Fruit fly (Drosophila melanogaster): ENCODE measurements around the gene CG8136.

CG8136 gene

DNA sequence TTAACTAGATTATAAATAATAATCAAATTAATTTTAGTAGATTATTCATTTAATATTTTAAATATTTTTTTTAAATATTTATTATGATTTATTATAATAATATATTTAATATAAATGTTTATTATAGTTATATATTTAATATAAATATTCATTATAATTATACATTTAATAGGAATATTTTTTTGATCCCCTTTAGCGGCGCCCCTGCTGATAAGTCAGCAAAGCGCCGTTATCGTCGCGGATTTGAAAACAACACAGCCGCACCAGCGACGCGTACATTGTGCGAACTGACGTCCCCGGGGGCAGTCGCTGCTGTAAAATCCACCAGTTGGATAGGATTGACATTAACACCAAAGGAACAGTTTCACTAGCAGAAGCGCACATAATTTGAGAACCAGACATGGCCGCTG lies 8.4 kb upstream of the CG8136 start, which contains the start of gene CG8112 (continued):
- TF ChIP-seq Eip93F (GFP tag; optimal IDR thresholded peaks at IDR 0.05) = no peak
- no peak for TF ChIP-seq Sox14 (GFP tag; optimal IDR thresholded peaks at IDR 0.05)
- TF ChIP-seq Blimp-1 (GFP tag; optimal IDR thresholded peaks at IDR 0.05) = peak; percentile 23
- peak; percentile 27 for TF ChIP-seq acj6 (GFP tag; optimal IDR thresholded peaks at IDR 0.05)
- no peak for TF ChIP-seq Lpt (GFP tag; optimal IDR thresholded peaks at IDR 0.05)
- no peak for TF ChIP-seq net (GFP tag; optimal IDR thresholded peaks at IDR 0.05)
- TF ChIP-seq Sox102F (GFP tag; optimal IDR thresholded peaks at IDR 0.05) = no peak
- TF ChIP-seq fkh (GFP tag; optimal IDR thresholded peaks at IDR 0.05) = peak; percentile 9
- TF ChIP-seq Ets21C (GFP tag; optimal IDR thresholded peaks at IDR 0.05) = no peak
- no peak for TF ChIP-seq Hr39 (GFP tag; optimal IDR thresholded peaks at IDR 0.05)
- no peak for TF ChIP-seq dac (GFP tag; optimal IDR thresholded peaks at IDR 0.05)

DNA sequence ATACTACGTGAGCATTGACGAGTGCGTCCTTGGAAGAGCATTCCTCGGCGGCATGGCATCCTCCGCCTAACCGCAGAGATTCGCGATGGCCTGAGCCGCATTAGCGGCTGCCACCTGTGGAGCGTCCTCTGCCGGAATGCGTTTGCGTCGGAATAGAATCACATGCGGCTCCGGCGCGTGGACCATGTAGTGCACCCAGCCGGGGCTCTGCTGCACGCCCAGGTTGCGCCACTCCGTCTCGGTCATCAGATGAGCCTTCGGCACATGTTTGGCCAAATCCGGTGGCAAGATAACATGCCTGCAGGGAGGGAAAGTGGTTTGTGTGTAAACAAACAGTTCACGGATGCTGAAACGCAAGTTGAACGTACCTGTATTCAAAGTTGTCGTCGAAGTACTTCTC lies 5.8 kb upstream of the CG8136 start:
- TF ChIP-seq fkh (GFP tag; optimal IDR thresholded peaks at IDR 0.05) (peak; percentile 64), Sox102F (GFP tag; optimal IDR thresholded peaks at IDR 0.05) (no peak)

DNA sequence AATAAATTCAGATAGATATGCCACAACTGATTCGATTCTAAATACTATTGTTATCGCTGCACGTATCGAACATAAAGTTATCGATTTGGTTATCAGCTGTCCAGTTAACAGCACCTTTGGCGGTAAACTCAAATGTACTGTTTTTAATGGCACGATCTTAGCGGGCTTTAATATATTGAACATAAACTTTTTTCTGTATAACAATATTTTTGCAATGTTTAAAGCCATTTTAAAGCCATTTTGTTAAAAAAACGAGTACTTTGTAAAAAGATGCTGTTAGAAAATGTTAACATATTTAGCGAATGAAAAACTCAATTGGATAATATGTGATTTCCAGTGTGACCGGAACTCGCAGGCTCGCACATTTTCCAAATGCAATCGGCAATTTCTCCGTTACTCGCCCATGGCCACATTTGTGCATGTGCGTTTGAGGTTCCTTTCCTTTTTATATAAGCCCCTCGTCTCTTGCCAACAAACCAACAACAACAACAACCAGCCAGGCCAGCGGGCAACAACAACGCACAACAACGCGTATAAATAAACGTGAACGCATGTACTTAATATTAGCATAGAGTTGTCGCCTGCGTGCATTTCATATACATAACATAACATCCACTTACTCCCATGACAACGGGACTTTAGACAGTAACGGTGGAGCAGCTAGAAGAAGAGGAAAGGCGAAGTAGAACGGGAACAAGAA lies 5.2 kb upstream of the CG8136 start, which contains the start of gene TMEM216:
TSS of gene TMEM216 (plus strand) at position 393 of the 700 bp plus-strand sequence.
- TF ChIP-seq esn (GFP tag; optimal IDR thresholded peaks at IDR 0.05) (no peak), ss (GFP tag; optimal IDR thresholded peaks at IDR 0.05) (peak in 1 of 2 experiments; percentile 61), vri (GFP tag; optimal IDR thresholded peaks at IDR 0.05) (peak; percentile 65), CG6854 (GFP tag; optimal IDR thresholded peaks at IDR 0.05) (peak; percentile 27), Lpt (GFP tag; optimal IDR thresholded peaks at IDR 0.05) (no peak), Eip75B (GFP tag; optimal IDR thresholded peaks at IDR 0.05) (peak; percentile 23), CG34406 (GFP tag; optimal IDR thresholded peaks at IDR 0.05) (no peak), Sox14 (GFP tag; optimal IDR thresholded peaks at IDR 0.05) (peak; percentile 20), net (GFP tag; optimal IDR thresholded peaks at IDR 0.05) (peak; percentile 7), CG6276 (GFP tag; optimal IDR thresholded peaks at IDR 0.05) (peak; percentile 66), fkh (GFP tag; optimal IDR thresholded peaks at IDR 0.05) (peak; percentile 9), CG6808 (GFP tag; optimal IDR thresholded peaks at IDR 0.05) (peak; percentile 37), CG7368 (GFP tag; optimal IDR thresholded peaks at IDR 0.05) (no peak), Eip78C (GFP tag) (peak; percentile 69), lz (GFP tag; optimal IDR thresholded peaks at IDR 0.05) (no peak)

DNA sequence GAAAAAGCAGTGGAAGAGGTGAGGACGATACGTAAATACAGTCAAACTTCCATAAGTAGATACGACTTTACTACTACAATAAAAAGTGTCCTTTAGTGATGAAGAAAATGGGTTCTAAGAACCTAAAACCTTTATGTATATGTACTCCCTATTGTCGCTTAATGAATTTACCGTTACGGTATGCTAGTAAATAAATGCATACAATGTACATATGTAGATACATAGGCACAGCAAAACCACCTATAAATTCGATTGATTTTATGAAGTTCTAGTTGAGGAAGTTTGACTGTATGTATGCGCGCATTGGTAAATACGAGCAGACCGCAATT lies 4.7 kb upstream of the CG8136 start:
- TF ChIP-seq CG9139 (GFP tag; optimal IDR thresholded peaks at IDR 0.05) (no peak), fkh (GFP tag; optimal IDR thresholded peaks at IDR 0.05) (no peak), CG11294 (GFP tag; IDR thresholded peaks at IDR 0.05) (no peak), CG6163 (GFP tag; IDR thresholded peaks at IDR 0.05) (0 out of 3 replicates have a peak, but pooled peaks have one; percentile 11), CG6276 (GFP tag; optimal IDR thresholded peaks at IDR 0.05) (no peak), CG6854 (GFP tag; optimal IDR thresholded peaks at IDR 0.05) (no peak), acj6 (GFP tag; optimal IDR thresholded peaks at IDR 0.05) (peak; percentile 10), Gug (GFP tag; IDR thresholded peaks at IDR 0.05) (no peak), CG34406 (GFP tag; optimal IDR thresholded peaks at IDR 0.05) (peak; percentile 15), CG8119 (GFP tag; IDR thresholded peaks at IDR 0.05) (peak; percentile 44; the same call in 1 of the 3 replicates), CG3919 (GFP tag; optimal IDR thresholded peaks at IDR 0.05) (no peak), Blimp-1 (GFP tag; optimal IDR thresholded peaks at IDR 0.05) (no peak), CG15336 (GFP tag; IDR thresholded peaks at IDR 0.05) (peak; percentile 48; the same call in 1 of the 2 replicates), eg (GFP tag; IDR thresholded peaks at IDR 0.05) (peak; percentile 54; the same call in 1 of the 3 replicates), svp (GFP tag) (no peak), CG31627 (GFP tag; optimal IDR thresholded peaks at IDR 0.05) (peak; percentile 50), CG16779 (tag; optimal IDR thresholded peaks at IDR 0.05) (no peak), ss (GFP tag; optimal IDR thresholded peaks at IDR 0.05) (no peak), esn (GFP tag; optimal IDR thresholded peaks at IDR 0.05) (peak; percentile 49), CG10669 (GFP tag; optimal IDR thresholded peaks at IDR 0.05) (no peak), vri (GFP tag; optimal IDR thresholded peaks at IDR 0.05) (no peak), Eip78C (GFP tag) (peak; percentile 43), Sox102F (GFP tag; optimal IDR thresholded peaks at IDR 0.05) (no peak), CG10631 (GFP tag; optimal IDR thresholded peaks at IDR 0.05) (no peak)
